Worm (Caenorhabditis elegans): Measurements from ENCODE around the gene Y57A10A.31.

- TF ChIP-seq ama-1 (optimal IDR thresholded peaks at IDR 0.05), result no peak
- TF ChIP-seq tbx-11 (GFP tag; IDR thresholded peaks at IDR 0.05), result no peak
- no peak for TF ChIP-seq sea-1 (GFP tag; conservative IDR thresholded peaks at IDR 0.05)
- TF ChIP-seq tra-4 (tag; optimal IDR thresholded peaks at IDR 0.05), result no peak
- no peak for TF ChIP-seq tbx-37 (GFP tag; conservative IDR thresholded peaks at IDR 0.05)
- TF ChIP-seq flt-1 (GFP tag; IDR thresholded peaks at IDR 0.05), result no peak
- TF ChIP-seq hnd-1 (tag; optimal IDR thresholded peaks at IDR 0.05), result no peak
- no peak for TF ChIP-seq aly-1 (tag; optimal IDR thresholded peaks at IDR 0.05)
- TF ChIP-seq hmbx-1 (tag; optimal IDR thresholded peaks at IDR 0.05), result no peak
- no peak for TF ChIP-seq F13C5.2 (tag; optimal IDR thresholded peaks at IDR 0.05)
- TF ChIP-seq ets-7 (tag; optimal IDR thresholded peaks at IDR 0.05), result no peak
- TF ChIP-seq hmg-4 (GFP tag; optimal IDR thresholded peaks at IDR 0.05), result no peak
- TF ChIP-seq ceh-36 (tag; optimal IDR thresholded peaks at IDR 0.05), result no peak
Measured at ce11 chrII:12346289-12346989, 57.3 kb downstream of the Y57A10A.31 start.

All from whole organism, early embryonic.